Worm (Caenorhabditis elegans) whole organism, L4/young adult: ENCODE measurements around the gene nhr-241.

Experiments
- W03F9.2 ChIP-seq: fragments of 150-350 bp; optimal IDR thresholded peaks from 2 replicates; lab custom pipeline; 2014; ENCODE audit warnings: missing biosample characterization, missing genetic modification characterization
- dao-5 ChIP-seq: sonication (generic microtip); optimal IDR thresholded peaks from 2 replicates; lab custom pipeline; 2016; ENCODE audit warnings: missing genotype, missing genetic modification characterization, moderate library complexity, missing compliant biosample characterization
- him-1 ChIP-seq: sonication (generic microtip); optimal IDR thresholded peaks from 2 replicates; lab custom pipeline; 2016; ENCODE audit warnings: missing genotype, missing genetic modification reagents, missing genetic modification characterization, missing compliant biosample characterization

- TF ChIP-seq him-1: no peak
- TF ChIP-seq W03F9.2 (tag; lab: Kevin White, UChicago): no peak
- TF ChIP-seq dao-5: no peak
Observed at ce11 chrV:18701306-18701705, 2.1 kb downstream of the nhr-241 start, which contains the start of gene Y69H2.9.
